Fruit fly (Drosophila melanogaster) whole organism, embryonic: ENCODE measurements around the gene Sp1.

Experiments
- CG10267 ChIP-seq: fragments of 200-800 bp; sonication (Bioruptor generic); optimal IDR thresholded peaks from 2 replicates; lab custom pipeline; 2018; ENCODE audit warnings: missing biosample characterization, mild to moderate bottlenecking, missing genetic modification characterization, moderate library complexity
- CG10321 ChIP-seq: fragments of 200-800 bp; sonication (Bioruptor generic); IDR thresholded peaks from 2 replicates; pipeline ENCODE4 v1.3.6; 2022; ENCODE audit warnings: missing biosample characterization, missing genetic modification characterization
- CG11504 ChIP-seq: fragments of 200-800 bp; sonication (Bioruptor generic); optimal IDR thresholded peaks from 3 replicates; lab custom pipeline; 2019; ENCODE audit warnings: missing biosample characterization, mild to moderate bottlenecking, missing genetic modification characterization, moderate library complexity
- CG11696 ChIP-seq: fragments of 200-800 bp; sonication (Bioruptor generic); IDR thresholded peaks from 2 replicates; pipeline ENCODE4 v1.3.6; 2022; ENCODE audit warnings: missing biosample characterization, missing genetic modification characterization
- CG12769 ChIP-seq: fragments of 200-800 bp; sonication (Bioruptor generic); optimal IDR thresholded peaks from 2 replicates; lab custom pipeline; 2019; ENCODE audit warnings: missing biosample characterization, mild to moderate bottlenecking, missing genetic modification characterization, moderate library complexity
- CG14050 ChIP-seq: fragments of 200-800 bp; sonication (Bioruptor generic); IDR thresholded peaks from 3 replicates; pipeline ENCODE4 v1.3.6; 2022; ENCODE audit warnings: missing biosample characterization, missing genetic modification characterization
- CG1603 ChIP-seq: fragments of 200-800 bp; sonication (Bioruptor generic); optimal IDR thresholded peaks from 2 replicates; lab custom pipeline; 2019; ENCODE audit warnings: missing biosample characterization, mild to moderate bottlenecking, missing genetic modification characterization, moderate library complexity
- CG16813 ChIP-seq: fragments of 200-800 bp; sonication (Bioruptor generic); IDR thresholded peaks from 3 replicates; pipeline ENCODE4 v1.3.6; 2022; ENCODE audit warnings: missing biosample characterization, missing genetic modification characterization; ENCODE audit not compliant: partially characterized antibody
- CG17802 ChIP-seq: fragments of 200-800 bp; sonication (Bioruptor generic); optimal IDR thresholded peaks from 2 replicates; lab custom pipeline; 2018; ENCODE audit warnings: missing biosample characterization, mild to moderate bottlenecking, missing genetic modification characterization, moderate library complexity
- CG1832 ChIP-seq: fragments of 200-800 bp; sonication (Bioruptor generic); optimal IDR thresholded peaks from 2 replicates; lab custom pipeline; 2017; ENCODE audit warnings: missing biosample characterization, mild to moderate bottlenecking, missing genetic modification characterization, inconsistent platforms
- CG18599 ChIP-seq: fragments of 200-800 bp; sonication (Bioruptor generic); optimal IDR thresholded peaks from 3 replicates; lab custom pipeline; 2017; ENCODE audit warnings: missing biosample characterization, missing genetic modification characterization, mild to moderate bottlenecking, moderate library complexity, missing genetic modification reagents
- CG30403 ChIP-seq: fragments of 200-800 bp; sonication (Bioruptor generic); optimal IDR thresholded peaks from 3 replicates; lab custom pipeline; 2016; ENCODE audit warnings: missing biosample characterization, missing genetic modification characterization
- CG31365 ChIP-seq: fragments of 200-800 bp; sonication (Bioruptor generic); optimal IDR thresholded peaks from 2 replicates; lab custom pipeline; 2018; ENCODE audit warnings: missing biosample characterization, mild to moderate bottlenecking, missing genetic modification characterization
- CG32767 ChIP-seq: fragments of 200-800 bp; sonication (Bioruptor generic); IDR thresholded peaks from 2 replicates; pipeline ENCODE4 v1.3.6; 2022; ENCODE audit warnings: missing biosample characterization, missing genetic modification characterization
- CG4282 ChIP-seq: fragments of 200-800 bp; sonication (Bioruptor generic); optimal IDR thresholded peaks from 2 replicates; lab custom pipeline; 2016; ENCODE audit warnings: missing biosample characterization, missing genetic modification characterization
- CG4360 ChIP-seq: fragments of 200-800 bp; sonication (Bioruptor generic); IDR thresholded peaks from 2 replicates; pipeline ENCODE4 v1.3.6; 2022; ENCODE audit warnings: missing biosample characterization, missing genetic modification characterization
- CG4424 ChIP-seq: fragments of 200-800 bp; sonication (Bioruptor generic); optimal IDR thresholded peaks from 3 replicates; lab custom pipeline; 2016; ENCODE audit warnings: missing biosample characterization, missing genetic modification characterization
- CG5245 ChIP-seq: fragments of 200-800 bp; sonication (Bioruptor generic); optimal IDR thresholded peaks from 3 replicates; lab custom pipeline; 2016; ENCODE audit warnings: missing biosample characterization, missing genetic modification characterization
- CG5953 ChIP-seq: fragments of 200-800 bp; sonication (Bioruptor generic); IDR thresholded peaks from 2 replicates; pipeline ENCODE4 v1.3.6; 2022; ENCODE audit warnings: missing biosample characterization, missing genetic modification characterization
- CG8359 ChIP-seq: fragments of 200-800 bp; sonication (Bioruptor generic); optimal IDR thresholded peaks from 2 replicates; lab custom pipeline; 2017; ENCODE audit warnings: missing biosample characterization, mild to moderate bottlenecking, missing genetic modification characterization, borderline replicate concordance
- CG9932 ChIP-seq: fragments of 200-800 bp; sonication (Bioruptor generic); IDR thresholded peaks from 2 replicates; pipeline ENCODE4 v1.3.6; 2022; ENCODE audit warnings: missing biosample characterization, missing genetic modification characterization
- Dip3 ChIP-seq: fragments of 200-800 bp; sonication (Bioruptor generic); optimal IDR thresholded peaks from 3 replicates; lab custom pipeline; 2016; ENCODE audit warnings: missing biosample characterization, missing genetic modification characterization
- Dp ChIP-seq: fragments of 200-800 bp; sonication (Bioruptor generic); optimal IDR thresholded peaks from 2 replicates; lab custom pipeline; 2018; ENCODE audit warnings: missing biosample characterization, mild to moderate bottlenecking, missing genetic modification characterization, moderate library complexity
- Ets65A ChIP-seq: fragments of 200-800 bp; sonication (Bioruptor generic); peaks from one replicate; lab custom pipeline; 2016; ENCODE audit warnings: missing biosample characterization, missing genetic modification characterization
- Lhr ChIP-seq: fragments of 200-800 bp; sonication (Bioruptor generic); optimal IDR thresholded peaks from 3 replicates; lab custom pipeline; 2017; ENCODE audit warnings: mild to moderate bottlenecking, missing biosample characterization, missing genetic modification reagents, missing genetic modification characterization
- MBD-R2 ChIP-seq: fragments of 200-800 bp; sonication (Bioruptor generic); IDR thresholded peaks from 2 replicates; pipeline ENCODE4 v1.3.6; 2022; ENCODE audit warnings: missing biosample characterization, missing genetic modification characterization
- NC2β ChIP-seq: fragments of 200-800 bp; sonication (Bioruptor generic); optimal IDR thresholded peaks from 2 replicates; lab custom pipeline; 2016; ENCODE audit warnings: missing biosample characterization, missing genetic modification characterization
- Nf-YA ChIP-seq: fragments of 200-800 bp; sonication (Bioruptor generic); IDR thresholded peaks from 2 replicates; pipeline ENCODE4 v1.3.6; 2022; ENCODE audit warnings: missing biosample characterization, missing genetic modification characterization
- Nf-YB ChIP-seq: fragments of 200-800 bp; sonication (Bioruptor generic); optimal IDR thresholded peaks from 3 replicates; lab custom pipeline; 2019; ENCODE audit warnings: missing biosample characterization, mild to moderate bottlenecking, missing genetic modification characterization, moderate library complexity
- Nf-YC ChIP-seq: fragments of 200-800 bp; optimal IDR thresholded peaks from 3 replicates; lab custom pipeline; 2019; ENCODE audit warnings: missing biosample characterization, mild to moderate bottlenecking, missing genetic modification characterization, moderate library complexity
- Opbp ChIP-seq: fragments of 200-800 bp; sonication (Bioruptor generic); IDR thresholded peaks from 3 replicates; pipeline ENCODE4 v1.3.6; 2022; ENCODE audit warnings: missing biosample characterization, missing genetic modification characterization; ENCODE audit not compliant: partially characterized antibody
- Sox100B ChIP-seq: fragments of 200-800 bp; sonication (Bioruptor generic); optimal IDR thresholded peaks from 3 replicates; lab custom pipeline; 2018; ENCODE audit warnings: missing biosample characterization, mild to moderate bottlenecking, missing genetic modification characterization
- Usf ChIP-seq: fragments of 200-800 bp; sonication (Bioruptor generic); optimal IDR thresholded peaks from 2 replicates; lab custom pipeline; 2017; ENCODE audit warnings: missing genotype, missing biosample characterization, missing genetic modification characterization
- ab ChIP-seq: fragments of 200-800 bp; sonication (Bioruptor generic); optimal IDR thresholded peaks from 2 replicates; lab custom pipeline; 2016; ENCODE audit warnings: missing biosample characterization, missing genetic modification characterization
- aop ChIP-seq: fragments of 200-800 bp; sonication (Bioruptor generic); IDR thresholded peaks from 2 replicates; pipeline ENCODE4 v1.3.6; 2022; ENCODE audit warnings: missing biosample characterization, missing genetic modification characterization
- cad ChIP-seq: fragments of >200 bp; optimal IDR thresholded peaks from 2 replicates; lab custom pipeline; 2017; ENCODE audit warnings: missing biosample characterization, missing genetic modification characterization
- cas ChIP-seq: fragments of 200-800 bp; sonication (Bioruptor generic); IDR thresholded peaks from 2 replicates; pipeline ENCODE4 v1.3.6; 2022; ENCODE audit warnings: missing biosample characterization, missing genetic modification characterization
- crol ChIP-seq: fragments of 200-800 bp; sonication (Bioruptor generic); IDR thresholded peaks from 2 replicates; pipeline ENCODE4 v1.3.6; 2022; ENCODE audit warnings: missing biosample characterization, missing genetic modification characterization
- dimm ChIP-seq: fragments of 200-800 bp; sonication (Bioruptor generic); IDR thresholded peaks from 2 replicates; pipeline ENCODE4 v1.3.6; 2022; ENCODE audit warnings: missing biosample characterization, missing genetic modification characterization
- ems ChIP-seq: fragments of 200-800 bp; sonication (Bioruptor generic); optimal IDR thresholded peaks from 3 replicates; lab custom pipeline; 2016; ENCODE audit warnings: missing biosample characterization, missing genetic modification characterization
- grau ChIP-seq: fragments of 200-800 bp; optimal IDR thresholded peaks from 3 replicates; lab custom pipeline; 2019; ENCODE audit warnings: missing biosample characterization, mild to moderate bottlenecking, missing genetic modification characterization, moderate library complexity
- hb ChIP-seq: fragments of 200-800 bp; sonication (Bioruptor generic); IDR thresholded peaks from 3 replicates; pipeline ENCODE4 v1.3.6; 2022; ENCODE audit warnings: missing biosample characterization, missing genetic modification characterization; ENCODE audit not compliant: partially characterized antibody
- kay ChIP-seq: fragments of 200-800 bp; sonication (Bioruptor generic); optimal IDR thresholded peaks from 2 replicates; lab custom pipeline; 2016; ENCODE audit warnings: missing biosample characterization, missing genetic modification characterization
- repo ChIP-seq: fragments of 200-800 bp; sonication (Bioruptor generic); optimal IDR thresholded peaks from 2 replicates; lab custom pipeline; 2016; ENCODE audit warnings: missing biosample characterization, missing genetic modification characterization
- so ChIP-seq: fragments of 200-800 bp; sonication (Bioruptor generic); IDR thresholded peaks from 3 replicates; pipeline ENCODE4 v1.3.6; 2022; ENCODE audit warnings: missing biosample characterization, missing genetic modification characterization
- sug ChIP-seq: fragments of 200-800 bp; optimal IDR thresholded peaks from 2 replicates; lab custom pipeline; 2019; ENCODE audit warnings: missing biosample characterization, mild to moderate bottlenecking, missing genetic modification characterization, moderate library complexity
- ttk ChIP-seq: fragments of 200-800 bp; sonication (Bioruptor generic); IDR thresholded peaks from 2 replicates; pipeline ENCODE4 v2.1.2; 2022; ENCODE audit warnings: missing biosample characterization, missing genetic modification characterization
- twi ChIP-seq: fragments of 200-800 bp; optimal IDR thresholded peaks from 2 replicates; lab custom pipeline; 2019; ENCODE audit warnings: missing biosample characterization, mild to moderate bottlenecking, missing genetic modification characterization, moderate library complexity
- vnd ChIP-seq: fragments of 200-800 bp; sonication (Bioruptor generic); IDR thresholded peaks from 3 replicates; pipeline ENCODE4 v1.3.6; 2022; ENCODE audit warnings: missing biosample characterization, missing genetic modification characterization; ENCODE audit not compliant: partially characterized antibody

The Sp1 gene

dm6 chrX:9765565-9765964 lies 36.1 kb downstream of the Sp1 start:
- TF ChIP-seq CG1832 (GFP tag; lab: Kevin White, UChicago) (peak; percentile 52), Nf-YC (tag; lab: Kevin White, UChicago) (peak; percentile 94), Nf-YB (GFP tag; lab: Kevin White, UChicago) (peak; percentile 95), Nf-YA (peak; percentile 26; the same call in 1 of the 2 replicates), CG10267 (tag; lab: Kevin White, UChicago) (no peak), CG8359 (GFP tag; lab: Kevin White, UChicago) (no peak), CG10321 (GFP tag; lab: Robert Waterston, UW) (peak; percentile 52; the same call in 1 of the 2 replicates)
- TF ChIP-seq, all 482 proteins: peak for 5

dm6 chrX:9771084-9771483 lies 41.6 kb downstream of the Sp1 start:
- TF ChIP-seq ab (GFP tag; lab: Kevin White, UChicago) (no peak), dimm (GFP tag; lab: Robert Waterston, UW) (no peak), Nf-YB (GFP tag; lab: Kevin White, UChicago) (peak; percentile 7), crol (GFP tag; lab: Robert Waterston, UW) (no peak), CG1603 (tag; lab: Kevin White, UChicago) (no peak), CG4424 (GFP tag; lab: Kevin White, UChicago) (no peak), CG17802 (tag; lab: Kevin White, UChicago) (no peak), cas (GFP tag; lab: Robert Waterston, UW) (no peak), CG16813 (GFP tag; lab: Robert Waterston, UW) (no peak), ems (GFP tag; lab: Kevin White, UChicago) (no peak), MBD-R2 (no peak), NC2β (GFP tag; lab: Kevin White, UChicago) (no peak), CG11504 (tag; lab: Kevin White, UChicago) (peak; percentile 81), CG12769 (tag; lab: Kevin White, UChicago) (no peak), Sox100B (GFP tag; lab: Kevin White, UChicago) (no peak), Ets65A (peak; percentile 11), repo (GFP tag; lab: Kevin White, UChicago) (no peak), CG11696 (GFP tag; lab: Robert Waterston, UW) (no peak), CG4282 (GFP tag; lab: Kevin White, UChicago) (no peak)

dm6 chrX:9778545-9778944 lies 49.1 kb downstream of the Sp1 start, which contains the start of gene CG1354:
TSS of gene CG1354 (plus strand) at chrX:9778742.
- TF ChIP-seq CG14050 (GFP tag; lab: Robert Waterston, UW) (peak; percentile 39; the same call in 1 of the 3 replicates), sug (tag; lab: Kevin White, UChicago) (peak; percentile 61), so (no peak), CG9932 (GFP tag; lab: Robert Waterston, UW) (peak; percentile 87), Dip3 (GFP tag; lab: Kevin White, UChicago) (peak; percentile 4), CG32767 (GFP tag; lab: Robert Waterston, UW) (peak; percentile 39; the same call in 1 of the 2 replicates), Usf (GFP tag; lab: Kevin White, UChicago) (peak; percentile 68), CG30403 (GFP tag; lab: Kevin White, UChicago) (peak; percentile 74), CG5245 (peak; percentile 73), CG18599 (GFP tag; lab: Kevin White, UChicago) (peak; percentile 46), cad (no peak), ttk (GFP tag; lab: Robert Waterston, UW) (peak; percentile 57; the same call in 1 of the 2 replicates), kay (GFP tag; lab: Kevin White, UChicago) (no peak), aop (GFP tag; lab: Robert Waterston, UW) (peak; percentile 30; the same call in 1 of the 2 replicates), Lhr (peak; percentile 87), twi (tag; lab: Kevin White, UChicago) (peak; percentile 10), grau (peak; percentile 61), CG5953 (GFP tag; lab: Robert Waterston, UW) (peak; percentile 57; the same call in 1 of the 2 replicates), vnd (GFP tag; lab: Robert Waterston, UW) (no peak), Opbp (GFP tag; lab: Robert Waterston, UW) (peak; percentile 80), CG31365 (tag; lab: Kevin White, UChicago) (peak; percentile 58), hb (no peak), CG4360 (no peak), Dp (GFP tag; lab: Kevin White, UChicago) (peak; percentile 98)
